Fruit fly (Drosophila melanogaster): Measurements from ENCODE around the gene CG31663.

CG31663 gene

dm6 chr2L:1828282-1828681 lies 53.0 kb downstream of the CG31663 start:
- TF ChIP-seq CG15710 (tag; optimal IDR thresholded peaks at IDR 0.05) (no peak), EcR (GFP tag; optimal IDR thresholded peaks at IDR 0.05) (no peak), CG8159 (tag; optimal IDR thresholded peaks at IDR 0.05) (no peak), CG10348 (GFP tag; IDR thresholded peaks at IDR 0.05) (no peak)

DNA sequence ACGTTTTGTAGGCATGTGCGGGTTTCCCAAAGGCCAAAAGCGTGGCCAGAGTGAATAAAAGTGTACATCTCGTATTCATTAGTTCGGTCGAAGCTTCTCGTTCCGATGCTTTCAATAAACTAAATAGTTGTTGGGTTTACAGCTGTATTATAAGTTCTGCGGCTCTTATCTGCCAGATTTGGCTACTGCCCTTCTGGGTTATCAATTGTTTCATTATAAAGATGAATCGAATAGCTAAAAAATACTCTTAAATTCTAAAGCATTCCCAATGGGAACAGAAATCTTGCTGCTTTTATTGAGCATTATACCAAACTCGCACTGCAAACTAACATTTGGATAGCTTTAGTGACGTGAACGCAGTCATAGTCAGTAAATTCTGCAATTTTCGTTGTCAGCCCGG lies 54.9 kb downstream of the CG31663 start, which contains the start of gene CG31664:
Gene CG31664 (minus strand): TSS at position 101 of the 400 bp plus-strand sequence.
- TF ChIP-seq CG14655 (GFP tag; optimal IDR thresholded peaks at IDR 0.05) (no peak), CG10348 (GFP tag; IDR thresholded peaks at IDR 0.05) (no peak), Pif1B (GFP tag; optimal IDR thresholded peaks at IDR 0.05) (no peak)

DNA sequence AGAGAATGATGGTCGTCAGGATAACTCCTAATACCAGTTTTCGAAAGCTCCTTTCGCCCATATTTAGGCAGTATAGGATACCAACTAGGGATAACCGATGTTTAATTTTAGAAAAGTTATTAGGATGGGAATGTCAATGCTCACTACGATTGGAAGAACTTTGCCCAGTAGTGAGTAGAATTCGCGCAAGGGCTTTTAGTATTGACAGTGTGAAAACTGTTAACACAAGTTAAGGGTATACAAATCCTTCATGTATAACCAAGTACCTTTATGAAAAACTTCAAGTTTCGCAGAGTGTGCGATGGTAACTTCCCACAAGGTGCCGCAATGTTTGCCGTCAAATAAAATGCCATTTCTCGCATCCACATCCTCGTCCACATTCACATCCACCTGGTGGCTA lies 58.0 kb downstream of the CG31663 start, which contains the start of gene CG31933:
Gene CG31933 (minus strand): TSS at position 101 of the 400 bp plus-strand sequence.
- TF ChIP-seq CG8159 (tag; optimal IDR thresholded peaks at IDR 0.05) (no peak), CG8301 (tag; optimal IDR thresholded peaks at IDR 0.05) (no peak), Pif1B (GFP tag; optimal IDR thresholded peaks at IDR 0.05) (no peak), CG15710 (tag; optimal IDR thresholded peaks at IDR 0.05) (no peak), Pif1A (GFP tag; optimal IDR thresholded peaks at IDR 0.05) (no peak), CG14655 (GFP tag; optimal IDR thresholded peaks at IDR 0.05) (no peak), CG34367 (tag; optimal IDR thresholded peaks at IDR 0.05) (no peak), CG32121 (GFP tag; IDR thresholded peaks at IDR 0.05) (no peak), Snoo (tag; optimal IDR thresholded peaks at IDR 0.05) (no peak), Ets98B (GFP tag; IDR thresholded peaks at IDR 0.05) (no peak), CG4496 (GFP tag; IDR thresholded peaks at IDR 0.05) (no peak), rn (GFP tag; IDR thresholded peaks at IDR 0.05) (no peak), CG10348 (GFP tag; IDR thresholded peaks at IDR 0.05) (no peak), CG17806 (tag; optimal IDR thresholded peaks at IDR 0.05) (no peak), gl (tag; optimal IDR thresholded peaks at IDR 0.05) (no peak), CG13204 (GFP tag; optimal IDR thresholded peaks at IDR 0.05) (no peak), EcR (GFP tag; optimal IDR thresholded peaks at IDR 0.05) (no peak), D1 (tag; optimal IDR thresholded peaks at IDR 0.05) (no peak), fd96Ca (GFP tag; IDR thresholded peaks at IDR 0.05) (no peak)

Measured in whole organism, pupa.